Worm (Caenorhabditis elegans) whole organism, L4 larva: ENCODE measurements around the gene C45B2.2.

Experiments used
- T26A8.4 ChIP-seq: fragments of 200-800 bp; sonication (Bioruptor generic); IDR thresholded peaks from 2 replicates; pipeline ENCODE4 v1.3.6; 2022; ENCODE audit warnings: missing genetic modification characterization, missing compliant biosample characterization
- Y48G9A.11 ChIP-seq: fragments of 200-800 bp; sonication (Bioruptor generic); IDR thresholded peaks from 2 replicates; pipeline ENCODE4 v1.3.6; 2022; ENCODE audit warnings: missing genetic modification reagents, missing genetic modification characterization, missing compliant biosample characterization
- ama-1 ChIP-seq: fragments of 150-350 bp; optimal IDR thresholded peaks from 2 replicates; lab custom pipeline; 2014; ENCODE audit warnings: inconsistent platforms, mixed read lengths
- fkh-10 ChIP-seq: fragments of 150-350 bp; optimal IDR thresholded peaks from 2 replicates; lab custom pipeline; 2014; ENCODE audit warnings: missing biosample characterization, missing genetic modification reagents, missing genetic modification characterization
- hlh-11 ChIP-seq: fragments of 200-800 bp; sonication (Bioruptor generic); optimal IDR thresholded peaks from 2 replicates; lab custom pipeline; 2018; ENCODE audit warnings: mild to moderate bottlenecking, missing genetic modification characterization, missing compliant biosample characterization
- mdl-1 ChIP-seq, 2 experiments: fragments of 150-350 bp in 1 of 2; sonication (generic microtip) in 1 of 2; optimal IDR thresholded peaks; 2 replicates each; lab custom pipeline; 2014 to 2017; ENCODE audit warnings: missing biosample characterization in 2 of 2, missing genetic modification characterization in 2 of 2
- nhr-25 ChIP-seq: sonication (generic microtip); optimal IDR thresholded peaks from 2 replicates; lab custom pipeline; 2017; ENCODE audit warnings: missing genetic modification characterization, mild to moderate bottlenecking, missing compliant biosample characterization, antibody characterized with exemption, moderate library complexity, borderline replicate concordance; ENCODE audit not compliant: insufficient read depth
- nhr-77 ChIP-seq: fragments of 150-350 bp; optimal IDR thresholded peaks from 2 replicates; lab custom pipeline; 2014; ENCODE audit warnings: missing biosample characterization, missing genetic modification characterization

DNA sequence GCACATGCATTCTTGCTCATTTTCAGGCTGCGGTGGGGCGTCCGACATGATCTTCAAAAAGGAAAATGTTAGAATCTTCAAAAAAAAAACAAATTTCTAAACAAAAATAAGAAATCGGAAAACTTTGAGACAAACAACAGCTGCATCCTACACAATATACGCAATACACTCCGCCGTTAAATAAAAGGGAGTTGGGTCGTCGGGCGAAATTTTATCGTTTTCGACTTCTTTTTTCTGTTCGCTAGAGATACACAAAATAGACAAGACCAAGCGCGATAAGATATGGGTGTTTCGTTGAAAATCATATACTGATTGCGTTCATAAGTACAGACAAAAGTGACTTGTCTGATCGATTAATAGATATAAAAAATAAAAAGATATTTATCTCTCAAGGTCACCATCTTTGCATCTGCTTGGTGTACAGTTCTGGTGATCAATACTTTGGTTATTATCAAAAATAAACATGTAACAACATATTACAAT, 24.8 kb downstream of the C45B2.2 start, which contains the start of gene kynu-1:
- TF ChIP-seq mdl-1 (tag; optimal IDR thresholded peaks at IDR 0.05; lab: Kevin White, UChicago) (no peak), Y48G9A.11 (no peak), nhr-25 (tag; lab: Kevin White, UChicago) (no peak), hlh-11 (tag; lab: Kevin White, UChicago) (peak; percentile 50), fkh-10 (GFP tag; lab: Kevin White, UChicago) (no peak), ama-1 (lab: Kevin White, UChicago) (no peak), T26A8.4 (no peak), nhr-77 (tag; lab: Kevin White, UChicago) (no peak)
